Worm (Caenorhabditis elegans) whole organism, L3 larva: ENCODE results near the gene ncl-1.

Experiments
- R02D3.7 ChIP-seq: fragments of 150-350 bp; optimal IDR thresholded peaks from 2 replicates; lab custom pipeline; 2014; ENCODE audit warnings: missing biosample characterization, missing genetic modification characterization
- ZK546.5 ChIP-seq: sonication (generic microtip); optimal IDR thresholded peaks from 2 replicates; lab custom pipeline; 2017; ENCODE audit warnings: missing biosample characterization, missing genetic modification characterization
- ama-1 ChIP-seq: fragments of 150-350 bp; optimal IDR thresholded peaks from 2 replicates; lab custom pipeline; 2018
- ceh-16 ChIP-seq: sonication (generic microtip); optimal IDR thresholded peaks from 2 replicates; lab custom pipeline; 2017; ENCODE audit warnings: missing biosample characterization, missing genetic modification characterization
- ceh-82 ChIP-seq: fragments of 150-350 bp; optimal IDR thresholded peaks from 2 replicates; lab custom pipeline; 2014; ENCODE audit warnings: missing biosample characterization, missing genetic modification characterization
- daf-12 ChIP-seq: fragments of 150-350 bp; optimal IDR thresholded peaks from 2 replicates; lab custom pipeline; 2014; ENCODE audit warnings: missing biosample characterization, missing genetic modification reagents, missing genetic modification characterization
- egl-27 ChIP-seq: sonication (generic microtip); optimal IDR thresholded peaks from 4 replicates; lab custom pipeline; 2017; ENCODE audit warnings: missing biosample characterization, missing genetic modification reagents, missing genetic modification characterization
- egl-5 ChIP-seq: fragments of 150-350 bp; optimal IDR thresholded peaks from 2 replicates; lab custom pipeline; 2017; ENCODE audit warnings: missing biosample characterization, missing genetic modification reagents, missing genetic modification characterization, inconsistent platforms
- elt-1 ChIP-seq: fragments of 150-350 bp; optimal IDR thresholded peaks from 2 replicates; lab custom pipeline; 2014; ENCODE audit warnings: missing biosample characterization, missing genetic modification characterization
- elt-2 ChIP-seq: sonication (generic microtip); optimal IDR thresholded peaks from 2 replicates; lab custom pipeline; 2016; ENCODE audit warnings: missing genetic modification reagents, mild to moderate bottlenecking, missing genetic modification characterization, missing compliant biosample characterization
- eor-1 ChIP-seq, 2 experiments: fragments of 150-350 bp; optimal IDR thresholded peaks; 2 replicates each; lab custom pipeline; 2014 to 2018; ENCODE audit warnings: missing biosample characterization in 2 of 2, missing genetic modification characterization in 2 of 2
- fkh-10 ChIP-seq: sonication (generic microtip); optimal IDR thresholded peaks from 2 replicates; lab custom pipeline; 2017; ENCODE audit warnings: missing biosample characterization, missing genetic modification reagents, missing genetic modification characterization
- fkh-2 ChIP-seq: fragments of 150-350 bp; optimal IDR thresholded peaks from 2 replicates; lab custom pipeline; 2014; ENCODE audit warnings: missing biosample characterization, missing genetic modification reagents, missing genetic modification characterization
- fos-1 ChIP-seq: fragments of 150-350 bp; optimal IDR thresholded peaks from 2 replicates; lab custom pipeline; 2014; ENCODE audit warnings: missing biosample characterization, missing genetic modification characterization
- hmg-11 ChIP-seq: sonication (generic microtip); optimal IDR thresholded peaks from 2 replicates; lab custom pipeline; 2016; ENCODE audit warnings: missing genetic modification characterization, missing compliant biosample characterization
- jun-1 ChIP-seq: fragments of 150-350 bp; optimal IDR thresholded peaks from 2 replicates; lab custom pipeline; 2014; ENCODE audit warnings: missing biosample characterization, missing genetic modification reagents, missing genetic modification characterization
- lin-15B ChIP-seq: fragments of 150-350 bp; optimal IDR thresholded peaks from 2 replicates; lab custom pipeline; 2014; ENCODE audit warnings: missing biosample characterization, missing genetic modification characterization
- lin-39 ChIP-seq: fragments of 150-350 bp; optimal IDR thresholded peaks from 2 replicates; lab custom pipeline; 2018; ENCODE audit warnings: missing biosample characterization, missing genetic modification reagents, missing genetic modification characterization
- lsy-12 ChIP-seq: sonication (generic microtip); optimal IDR thresholded peaks from 2 replicates; lab custom pipeline; 2016; ENCODE audit warnings: mild to moderate bottlenecking, missing genetic modification characterization, missing compliant biosample characterization
- mdl-1 ChIP-seq: fragments of 150-350 bp; optimal IDR thresholded peaks from 2 replicates; lab custom pipeline; 2014; ENCODE audit warnings: missing biosample characterization, missing genetic modification characterization
- mml-1 ChIP-seq: fragments of 150-350 bp; sonication (generic microtip); optimal IDR thresholded peaks from 3 replicates; lab custom pipeline; 2014; ENCODE audit warnings: missing biosample characterization, missing genetic modification characterization
- nfya-1 ChIP-seq: sonication (generic microtip); optimal IDR thresholded peaks from 2 replicates; lab custom pipeline; 2017; ENCODE audit warnings: missing genetic modification characterization, mild to moderate bottlenecking, missing compliant biosample characterization, antibody characterized with exemption, moderate library complexity; ENCODE audit not compliant: insufficient read depth
- nhr-11 ChIP-seq: fragments of 150-350 bp; optimal IDR thresholded peaks from 2 replicates; lab custom pipeline; 2014; ENCODE audit warnings: missing biosample characterization, missing genetic modification characterization
- nhr-12 ChIP-seq: fragments of 150-350 bp; optimal IDR thresholded peaks from 2 replicates; lab custom pipeline; 2014; ENCODE audit warnings: missing biosample characterization, missing genetic modification characterization
- nhr-28 ChIP-seq: fragments of 150-350 bp; optimal IDR thresholded peaks from 2 replicates; lab custom pipeline; 2014; ENCODE audit warnings: missing biosample characterization, missing genetic modification characterization
- nhr-43 ChIP-seq: sonication (generic microtip); optimal IDR thresholded peaks from 2 replicates; lab custom pipeline; 2016; ENCODE audit warnings: mild to moderate bottlenecking, missing genetic modification characterization, missing compliant biosample characterization; ENCODE audit not compliant: poor library complexity, severe bottlenecking
- nhr-67 ChIP-seq: fragments of 150-350 bp; optimal IDR thresholded peaks from 2 replicates; lab custom pipeline; 2014; ENCODE audit warnings: missing biosample characterization, missing genetic modification characterization
- pha-4 ChIP-seq: fragments of 150-350 bp; optimal IDR thresholded peaks from 2 replicates; lab custom pipeline; 2014; ENCODE audit warnings: missing biosample characterization, missing genetic modification reagents, missing genetic modification characterization
- sea-2 ChIP-seq: fragments of 150-350 bp; sonication (generic microtip); optimal IDR thresholded peaks from 4 replicates; lab custom pipeline; 2014; ENCODE audit warnings: missing biosample characterization, missing genetic modification reagents, missing genetic modification characterization
- skn-1 ChIP-seq: fragments of 150-350 bp; optimal IDR thresholded peaks from 2 replicates; lab custom pipeline; 2014; ENCODE audit warnings: missing biosample characterization, missing genetic modification characterization
- tbx-2 ChIP-seq: sonication (generic microtip); optimal IDR thresholded peaks from 2 replicates; lab custom pipeline; 2016; ENCODE audit warnings: mild to moderate bottlenecking, missing genetic modification characterization, missing compliant biosample characterization
- unc-39 ChIP-seq: sonication (generic microtip); optimal IDR thresholded peaks from 4 replicates; lab custom pipeline; 2017; ENCODE audit warnings: missing biosample characterization, missing genetic modification characterization
- unc-62 ChIP-seq: fragments of 150-350 bp; sonication (generic microtip); optimal IDR thresholded peaks from 4 replicates; lab custom pipeline; 2014; ENCODE audit warnings: missing biosample characterization, missing genetic modification reagents, missing genetic modification characterization
- ztf-4 ChIP-seq: fragments of 150-350 bp; optimal IDR thresholded peaks from 2 replicates; lab custom pipeline; 2014; ENCODE audit warnings: missing biosample characterization, missing genetic modification characterization

The ncl-1 gene

DNA sequence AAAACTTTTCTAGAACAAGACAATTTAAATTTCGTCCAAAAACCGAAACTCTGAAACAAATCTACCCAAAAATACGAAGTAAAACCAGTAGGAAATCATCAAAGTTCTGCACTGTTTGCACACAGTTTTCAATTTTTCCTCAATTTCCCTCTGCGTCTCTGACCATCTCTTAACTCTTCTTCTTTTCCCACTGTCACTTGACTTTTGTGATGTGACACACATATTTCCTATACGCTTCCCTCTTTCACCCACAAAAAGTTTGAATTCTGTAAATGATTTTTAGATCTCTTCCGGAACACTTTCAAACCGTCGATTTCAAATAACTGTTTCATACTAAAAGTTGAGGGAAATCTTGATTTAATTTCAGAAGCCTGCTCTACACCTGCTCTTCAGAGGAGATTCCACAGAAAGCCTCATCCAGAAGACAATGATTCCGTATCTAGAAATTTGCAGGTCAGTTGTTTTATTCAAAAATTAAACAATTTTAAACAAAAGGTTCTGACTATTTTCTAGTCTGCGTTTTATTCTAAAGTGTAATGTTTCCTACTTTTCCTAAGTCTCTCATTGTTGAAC lies at the start of gene ncl-1:
TSS of gene ncl-1 (plus strand) at position 366 of the 573 bp plus-strand sequence.
- TF ChIP-seq pha-4 (tag; lab: Kevin White, UChicago) (peak; percentile 57), ama-1 (peak; percentile 36), unc-39 (tag; lab: Kevin White, UChicago) (no peak), hmg-11 (no peak)

DNA sequence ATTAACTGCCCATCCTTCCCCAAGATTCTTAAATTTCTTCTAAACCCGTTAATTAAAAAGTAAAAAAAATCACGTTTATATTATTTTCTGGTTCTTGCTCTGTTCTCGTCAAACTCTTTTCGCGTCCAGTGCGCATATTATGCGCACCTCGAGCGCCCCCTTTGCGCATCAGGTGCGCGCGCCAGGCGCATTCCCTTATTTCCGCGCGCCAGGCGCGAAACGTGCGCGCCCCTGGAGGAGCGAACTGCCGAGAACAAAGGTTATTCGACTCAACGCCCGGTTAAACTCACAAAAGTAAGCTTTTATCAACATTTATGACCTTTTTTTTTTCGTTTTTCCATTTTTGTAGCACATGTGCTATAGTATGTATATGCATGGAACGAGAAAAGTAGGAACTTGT lies 47.1 kb upstream of the ncl-1 start:
- TF ChIP-seq nhr-12 (tag; lab: Kevin White, UChicago) (no peak), nhr-28 (no peak), eor-1 (tag; optimal IDR thresholded peaks at IDR 0.05; lab: Kevin White, UChicago) (no peak), pha-4 (tag; lab: Kevin White, UChicago) (no peak), egl-27 (no peak), fkh-10 (GFP tag; lab: Kevin White, UChicago) (no peak), daf-12 (tag; lab: Kevin White, UChicago) (no peak), ZK546.5 (tag; lab: Kevin White, UChicago) (no peak), nhr-11 (no peak), ztf-4 (tag; lab: Kevin White, UChicago) (no peak), mml-1 (tag; lab: Kevin White, UChicago) (no peak), ceh-16 (no peak), lin-39 (no peak), ceh-82 (tag; lab: Kevin White, UChicago) (no peak), elt-1 (tag; lab: Kevin White, UChicago) (no peak), nhr-43 (tag; lab: Kevin White, UChicago) (no peak), egl-5 (tag; lab: Kevin White, UChicago) (no peak), sea-2 (no peak)

DNA sequence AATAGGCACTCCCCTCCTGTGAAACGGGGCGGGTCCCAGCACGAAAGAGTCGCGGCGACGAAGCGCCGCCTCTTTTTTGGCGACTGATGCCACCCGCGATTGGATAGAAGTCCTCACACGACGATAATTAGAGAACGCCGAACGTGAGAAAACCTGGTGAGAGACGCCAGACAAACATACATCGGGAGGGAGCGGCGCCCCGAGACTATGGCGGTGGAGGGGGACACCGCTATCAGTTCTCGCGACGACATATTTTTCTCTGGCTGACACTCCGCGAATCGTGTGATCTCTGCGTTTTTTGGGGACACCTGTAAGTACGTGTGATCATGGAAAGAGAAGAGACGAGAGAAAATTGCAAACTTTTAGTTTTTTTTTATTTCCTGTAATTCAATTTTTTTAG lies 42.7 kb upstream of the ncl-1 start:
- TF ChIP-seq elt-2: peak; percentile 47

DNA sequence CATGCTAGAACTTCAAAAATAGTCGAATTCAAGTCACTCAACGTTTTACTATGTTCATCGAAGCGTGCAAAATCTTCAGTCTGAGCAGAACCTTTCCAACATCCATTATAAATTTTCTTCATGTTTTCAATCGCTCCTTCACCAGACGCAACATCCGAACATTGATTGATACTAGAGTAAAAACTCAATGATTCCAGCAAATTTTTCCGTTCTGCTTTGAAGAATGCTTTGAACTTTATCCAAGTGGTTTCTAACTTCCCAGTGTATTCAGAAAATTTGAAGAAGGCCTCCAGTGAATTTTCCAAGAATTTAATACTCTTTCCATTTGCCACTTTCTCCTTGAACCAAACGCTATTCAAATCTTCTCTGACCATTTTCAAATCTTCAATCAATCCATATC lies 27.2 kb upstream of the ncl-1 start:
- TF ChIP-seq R02D3.7 (tag; lab: Kevin White, UChicago): no peak
- TF ChIP-seq nhr-67 (tag; lab: Kevin White, UChicago): no peak
- no peak for TF ChIP-seq ZK546.5 (tag; lab: Kevin White, UChicago)
- no peak for TF ChIP-seq unc-62
- no peak for TF ChIP-seq nhr-28
- no peak for TF ChIP-seq egl-5 (tag; lab: Kevin White, UChicago)
- TF ChIP-seq fkh-2 (tag; lab: Kevin White, UChicago): no peak
- TF ChIP-seq nfya-1 (tag; lab: Kevin White, UChicago): no peak
- TF ChIP-seq nhr-12 (tag; lab: Kevin White, UChicago): no peak
- no peak for TF ChIP-seq ztf-4 (tag; lab: Kevin White, UChicago)
- no peak for TF ChIP-seq jun-1 (tag; lab: Kevin White, UChicago)
- TF ChIP-seq tbx-2: no peak
- TF ChIP-seq mml-1 (tag; lab: Kevin White, UChicago): no peak
- no peak for TF ChIP-seq ama-1
- TF ChIP-seq ceh-82 (tag; lab: Kevin White, UChicago): no peak
- no peak for TF ChIP-seq skn-1
- TF ChIP-seq sea-2: no peak
- no peak for TF ChIP-seq fos-1 (tag; lab: Kevin White, UChicago)

DNA sequence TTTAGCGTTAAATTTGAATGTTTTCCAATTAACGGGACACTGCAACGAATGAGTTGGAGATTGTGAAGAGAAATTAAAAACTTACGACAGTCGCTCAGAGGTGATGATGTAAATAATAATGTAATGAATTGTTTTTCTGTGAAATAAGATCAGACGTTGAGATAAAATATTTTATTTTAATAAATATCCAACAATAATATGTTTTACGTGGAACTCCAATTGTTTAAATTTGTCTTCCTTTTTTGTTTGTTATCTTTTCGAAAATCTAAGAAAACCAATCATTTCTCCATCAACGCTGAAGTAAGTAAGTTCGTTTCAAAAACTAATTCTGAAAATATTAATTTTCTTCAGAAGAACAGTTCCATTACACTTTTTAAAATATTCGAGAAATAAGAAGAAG lies 25.3 kb upstream of the ncl-1 start, which contains the start of gene C18H2.5:
TSS of gene C18H2.5 (minus strand) at position 101 of the 400 bp plus-strand sequence.
- TF ChIP-seq elt-1 (tag; lab: Kevin White, UChicago) (no peak), lsy-12 (tag; lab: Kevin White, UChicago) (no peak), lin-39 (no peak), mml-1 (tag; lab: Kevin White, UChicago) (no peak), nfya-1 (tag; lab: Kevin White, UChicago) (no peak), elt-2 (no peak), ceh-16 (no peak), mdl-1 (tag; lab: Kevin White, UChicago) (no peak), unc-39 (tag; lab: Kevin White, UChicago) (no peak), jun-1 (tag; lab: Kevin White, UChicago) (no peak), lin-15B (tag; lab: Kevin White, UChicago) (no peak)
